Worm (Caenorhabditis elegans) whole organism, young adult: ENCODE measurements around the gene ipla-6.

Experiments used
- B0035.1 ChIP-seq: sonication (generic microtip); optimal IDR thresholded peaks from 2 replicates; lab custom pipeline; 2016; ENCODE audit warnings: missing genetic modification characterization, mild to moderate bottlenecking, missing compliant biosample characterization, missing genotype, missing genetic modification reagents
- B0261.1 ChIP-seq: sonication (generic microtip); optimal IDR thresholded peaks from 2 replicates; lab custom pipeline; 2016; ENCODE audit warnings: mild to moderate bottlenecking, missing genetic modification characterization, moderate library complexity, missing compliant biosample characterization
- C06A6.2 ChIP-seq: fragments of 200-800 bp; sonication (Bioruptor generic); conservative IDR thresholded peaks from 2 replicates; pipeline ENCODE4 v1.3.6; 2022; ENCODE audit warnings: missing genetic modification characterization, missing compliant biosample characterization
- F23B12.7 ChIP-seq: sonication (generic microtip); optimal IDR thresholded peaks from 2 replicates; lab custom pipeline; 2017; ENCODE audit warnings: missing genetic modification characterization, mild to moderate bottlenecking, missing compliant biosample characterization, antibody characterized with exemption, moderate library complexity; ENCODE audit not compliant: insufficient read depth
- F33H1.4 ChIP-seq: fragments of 200-800 bp; sonication (Bioruptor generic); IDR thresholded peaks from 2 replicates; pipeline ENCODE4 v1.3.6; 2022; ENCODE audit warnings: missing genetic modification reagents, missing genetic modification characterization, missing compliant biosample characterization
- F49E8.2 ChIP-seq: sonication (generic microtip); optimal IDR thresholded peaks from 3 replicates; lab custom pipeline; 2017; ENCODE audit warnings: missing genetic modification characterization, mild to moderate bottlenecking, missing compliant biosample characterization, antibody characterized with exemption, moderate library complexity; ENCODE audit not compliant: insufficient read depth
- F57A8.1 ChIP-seq: fragments of 200-800 bp; sonication (Bioruptor generic); optimal IDR thresholded peaks from 2 replicates; lab custom pipeline; 2018; ENCODE audit warnings: mild to moderate bottlenecking, missing genetic modification characterization, moderate library complexity, missing compliant biosample characterization
- K12H6.12 ChIP-seq: fragments of 200-800 bp; sonication (Bioruptor generic); optimal IDR thresholded peaks from 2 replicates; lab custom pipeline; 2018; ENCODE audit warnings: mild to moderate bottlenecking, missing genetic modification characterization, missing compliant biosample characterization
- T07F8.4 ChIP-seq: sonication (generic microtip); optimal IDR thresholded peaks from 2 replicates; lab custom pipeline; 2016; ENCODE audit warnings: mild to moderate bottlenecking, missing genetic modification characterization, moderate library complexity, missing compliant biosample characterization
- Y95B8A.8 ChIP-seq: fragments of 200-800 bp; sonication (Bioruptor generic); IDR thresholded peaks from 2 replicates; pipeline ENCODE4 v1.3.6; 2022; ENCODE audit warnings: missing genetic modification reagents, missing genetic modification characterization, missing compliant biosample characterization
- akir-1 ChIP-seq: fragments of 200-800 bp; sonication (Bioruptor generic); optimal IDR thresholded peaks from 2 replicates; lab custom pipeline; 2018; ENCODE audit warnings: mild to moderate bottlenecking, missing genetic modification characterization, moderate library complexity, missing compliant biosample characterization
- atf-7 ChIP-seq: sonication (generic microtip); optimal IDR thresholded peaks from 2 replicates; lab custom pipeline; 2017; ENCODE audit warnings: mild to moderate bottlenecking, missing genetic modification characterization, missing compliant biosample characterization
- attf-5 ChIP-seq: fragments of 200-800 bp; sonication (Bioruptor generic); optimal IDR thresholded peaks from 2 replicates; lab custom pipeline; 2018; ENCODE audit warnings: mild to moderate bottlenecking, missing genetic modification characterization, missing compliant biosample characterization
- bed-2 ChIP-seq: fragments of 200-800 bp; sonication (Bioruptor generic); IDR thresholded peaks from 2 replicates; pipeline ENCODE4 v1.3.6; 2022; ENCODE audit warnings: missing genetic modification reagents, missing genetic modification characterization, missing compliant biosample characterization
- cebp-1 ChIP-seq, 2 experiments: fragments of 200-800 bp in 1 of 2; sonication (Bioruptor generic) in 1 of 2; sonication (generic microtip) in 1 of 2; IDR thresholded peaks in 1 of 2; optimal IDR thresholded peaks in 1 of 2; 2 replicates each; pipeline versions ENCODE4 v1.3.6 to Lab custom; 2017 to 2022; ENCODE audit warnings: missing compliant biosample characterization in 2 of 2, missing genetic modification characterization in 2 of 2, mild to moderate bottlenecking in 1 of 2, missing genetic modification reagents in 1 of 2, moderate library complexity in 1 of 2
- ceh-100 ChIP-seq: fragments of 200-800 bp; sonication (Bioruptor generic); IDR thresholded peaks from 2 replicates; pipeline ENCODE4 v1.3.6; 2022; ENCODE audit warnings: missing genetic modification reagents, missing genetic modification characterization, missing compliant biosample characterization
- ceh-27 ChIP-seq: fragments of 200-800 bp; sonication (Bioruptor generic); optimal IDR thresholded peaks from 2 replicates; lab custom pipeline; 2018; ENCODE audit warnings: mild to moderate bottlenecking, missing genetic modification characterization, moderate library complexity, missing compliant biosample characterization
- chd-7 ChIP-seq: sonication (generic microtip); optimal IDR thresholded peaks from 2 replicates; lab custom pipeline; 2016; ENCODE audit warnings: mild to moderate bottlenecking, missing genetic modification characterization, moderate library complexity, missing compliant biosample characterization
- efl-1 ChIP-seq: fragments of 150-350 bp; optimal IDR thresholded peaks from 2 replicates; lab custom pipeline; 2014; ENCODE audit warnings: missing biosample characterization, missing genetic modification reagents, missing genetic modification characterization
- egrh-3 ChIP-seq: fragments of 200-800 bp; sonication (Bioruptor generic); IDR thresholded peaks from 2 replicates; pipeline ENCODE4 v1.3.6; 2022; ENCODE audit warnings: missing genetic modification reagents, missing genetic modification characterization, missing compliant biosample characterization
- ekl-4 ChIP-seq: fragments of 200-800 bp; sonication (Bioruptor generic); IDR thresholded peaks from 2 replicates; pipeline ENCODE4 v1.3.6; 2022; ENCODE audit warnings: missing genetic modification reagents, missing genetic modification characterization, missing compliant biosample characterization
- fkh-3 ChIP-seq: sonication (generic microtip); optimal IDR thresholded peaks from 2 replicates; lab custom pipeline; 2016; ENCODE audit warnings: mild to moderate bottlenecking, missing genetic modification characterization, missing compliant biosample characterization
- lag-1 ChIP-seq: fragments of 200-800 bp; sonication (Bioruptor generic); IDR thresholded peaks from 2 replicates; pipeline ENCODE4 v1.3.6; 2022; ENCODE audit warnings: missing genetic modification reagents, missing genetic modification characterization, missing compliant biosample characterization
- let-607 ChIP-seq, 2 experiments: fragments of 200-800 bp in 1 of 2; sonication (Bioruptor generic) in 1 of 2; sonication (generic microtip) in 1 of 2; optimal IDR thresholded peaks; 2 replicates each; lab custom pipeline; 2016 to 2018; ENCODE audit warnings: mild to moderate bottlenecking in 2 of 2, missing compliant biosample characterization in 2 of 2, missing genetic modification characterization in 2 of 2, moderate library complexity in 2 of 2, missing genotype in 1 of 2
- lin-26 ChIP-seq: fragments of 200-800 bp; sonication (Bioruptor generic); IDR thresholded peaks from 2 replicates; pipeline ENCODE4 v1.3.6; 2022; ENCODE audit warnings: missing genetic modification reagents, missing genetic modification characterization, missing compliant biosample characterization
- lin-35 ChIP-seq, 3 experiments: fragments of 150-350 bp in 2 of 3; sonication (generic microtip) in 1 of 3; optimal IDR thresholded peaks; 2 replicates each; lab custom pipeline; 2014 to 2018; ENCODE audit warnings: missing biosample characterization in 3 of 3, missing genetic modification characterization in 3 of 3, missing genetic modification reagents in 3 of 3
- lir-1 ChIP-seq: fragments of 200-800 bp; sonication (Bioruptor generic); conservative IDR thresholded peaks from 2 replicates; pipeline ENCODE4 v1.3.6; 2022; ENCODE audit warnings: missing genetic modification reagents, missing genetic modification characterization, missing compliant biosample characterization
- lsy-27 ChIP-seq: sonication (generic microtip); optimal IDR thresholded peaks from 2 replicates; lab custom pipeline; 2017; ENCODE audit warnings: missing genetic modification characterization, mild to moderate bottlenecking, missing compliant biosample characterization, antibody characterized with exemption, missing genotype, borderline replicate concordance; ENCODE audit not compliant: insufficient read depth
- madf-10 ChIP-seq: sonication (generic microtip); optimal IDR thresholded peaks from 2 replicates; lab custom pipeline; 2016; ENCODE audit warnings: mild to moderate bottlenecking, missing genetic modification characterization, missing compliant biosample characterization
- madf-3 ChIP-seq: fragments of 200-800 bp; sonication (Bioruptor generic); IDR thresholded peaks from 2 replicates; pipeline ENCODE4 v1.3.6; 2022; ENCODE audit warnings: missing genetic modification reagents, missing genetic modification characterization, missing compliant biosample characterization
- madf-8 ChIP-seq: fragments of 200-800 bp; sonication (Bioruptor generic); conservative IDR thresholded peaks from 2 replicates; pipeline ENCODE4 v1.3.6; 2022; ENCODE audit warnings: missing genetic modification reagents, missing genetic modification characterization, missing compliant biosample characterization
- mcd-1 ChIP-seq: fragments of 200-800 bp; sonication (Bioruptor generic); IDR thresholded peaks from 2 replicates; pipeline ENCODE4 v1.3.6; 2022; ENCODE audit warnings: missing genetic modification reagents, missing genetic modification characterization, missing compliant biosample characterization
- mxl-1 ChIP-seq: sonication (generic microtip); optimal IDR thresholded peaks from 2 replicates; lab custom pipeline; 2016; ENCODE audit warnings: missing genetic modification characterization, missing compliant biosample characterization
- nfya-2 ChIP-seq: fragments of 200-800 bp; sonication (Bioruptor generic); IDR thresholded peaks from 2 replicates; pipeline ENCODE4 v1.3.6; 2022; ENCODE audit warnings: missing genetic modification reagents, missing genetic modification characterization, missing compliant biosample characterization
- nhr-27 ChIP-seq: fragments of 200-800 bp; sonication (Bioruptor generic); optimal IDR thresholded peaks from 2 replicates; lab custom pipeline; 2018; ENCODE audit warnings: mild to moderate bottlenecking, missing genetic modification characterization, moderate library complexity, missing compliant biosample characterization
- sdz-38 ChIP-seq: sonication (generic microtip); optimal IDR thresholded peaks from 2 replicates; lab custom pipeline; 2016; ENCODE audit warnings: missing genotype, missing genetic modification characterization, missing compliant biosample characterization
- snpc-1.1 ChIP-seq: sonication (generic microtip); optimal IDR thresholded peaks from 2 replicates; lab custom pipeline; 2017; ENCODE audit warnings: missing genetic modification characterization, mild to moderate bottlenecking, missing compliant biosample characterization, antibody characterized with exemption, moderate library complexity, missing genotype, missing genetic modification reagents; ENCODE audit not compliant: insufficient read depth
- snpc-1.3 ChIP-seq: sonication (generic microtip); optimal IDR thresholded peaks from 2 replicates; lab custom pipeline; 2017; ENCODE audit warnings: missing genetic modification characterization, mild to moderate bottlenecking, missing compliant biosample characterization, antibody characterized with exemption, moderate library complexity, missing genotype, missing genetic modification reagents; ENCODE audit not compliant: insufficient read depth
- sptf-2 ChIP-seq: fragments of 200-800 bp; sonication (Bioruptor generic); optimal IDR thresholded peaks from 2 replicates; lab custom pipeline; 2018; ENCODE audit warnings: mild to moderate bottlenecking, missing genetic modification characterization, missing compliant biosample characterization
- unc-62 ChIP-seq: fragments of 150-350 bp; optimal IDR thresholded peaks from 2 replicates; lab custom pipeline; 2014; ENCODE audit warnings: missing biosample characterization, missing genetic modification reagents, missing genetic modification characterization
- xnd-1 ChIP-seq: sonication (generic microtip); optimal IDR thresholded peaks from 2 replicates; lab custom pipeline; 2016; ENCODE audit warnings: missing genotype, missing genetic modification reagents, missing genetic modification characterization, missing compliant biosample characterization
- zfh-2 ChIP-seq: fragments of 200-800 bp; sonication (Bioruptor generic); conservative IDR thresholded peaks from 2 replicates; pipeline ENCODE4 v1.3.6; 2022; ENCODE audit warnings: missing genetic modification reagents, missing genetic modification characterization, missing compliant biosample characterization
- ztf-18 ChIP-seq: sonication (generic microtip); optimal IDR thresholded peaks from 2 replicates; lab custom pipeline; 2016; ENCODE audit warnings: missing genotype, mild to moderate bottlenecking, missing genetic modification characterization, missing compliant biosample characterization
- ztf-22 ChIP-seq: fragments of 200-800 bp; sonication (Bioruptor generic); optimal IDR thresholded peaks from 2 replicates; lab custom pipeline; 2018; ENCODE audit warnings: mild to moderate bottlenecking, missing genetic modification characterization, moderate library complexity, missing compliant biosample characterization
- ztf-26 ChIP-seq: sonication (generic microtip); optimal IDR thresholded peaks from 2 replicates; lab custom pipeline; 2017; ENCODE audit warnings: missing genetic modification characterization, missing compliant biosample characterization
- ztf-28 ChIP-seq: fragments of 200-800 bp; sonication (Bioruptor generic); IDR thresholded peaks from 2 replicates; pipeline ENCODE4 v1.3.6; 2022; ENCODE audit warnings: missing genetic modification reagents, missing genetic modification characterization, missing compliant biosample characterization

The ipla-6 gene

ce11 chrIV:6323654-6324224, 13.7 kb upstream of the ipla-6 start, which contains the start of gene sqd-1 (continued):
- TF ChIP-seq B0035.1 (peak; percentile 30), ztf-18 (peak; percentile 48), cebp-1 (GFP tag; IDR thresholded peaks at IDR 0.05; lab: Robert Waterston, UW) (peak; percentile 73), cebp-1 (tag; optimal IDR thresholded peaks at IDR 0.05; lab: Kevin White, UChicago) (peak; percentile 90), B0261.1 (tag; lab: Kevin White, UChicago) (peak; percentile 16), attf-5 (GFP tag; lab: Kevin White, UChicago) (peak; percentile 88), snpc-1.1 (tag; lab: Kevin White, UChicago) (peak; percentile 52), ztf-22 (GFP tag; lab: Kevin White, UChicago) (peak; percentile 55), ceh-100 (peak; percentile 87), lin-35 (GFP tag; optimal IDR thresholded peaks at IDR 0.05; lab: Kevin White, UChicago) (peak in 2 of 3 experiments; percentile 67 to 89), F57A8.1 (GFP tag; lab: Kevin White, UChicago) (no peak), ztf-26 (tag; lab: Kevin White, UChicago) (peak; percentile 88), zfh-2 (GFP tag; lab: Robert Waterston, UW) (peak; percentile 90), sdz-38 (no peak), nhr-27 (tag; lab: Kevin White, UChicago) (peak; percentile 57), fkh-3 (no peak), madf-3 (GFP tag; lab: Robert Waterston, UW) (peak; percentile 91), Y95B8A.8 (GFP tag; lab: Robert Waterston, UW) (peak; percentile 92), lir-1 (GFP tag; lab: Robert Waterston, UW) (peak; percentile 91), egrh-3 (GFP tag; lab: Robert Waterston, UW) (peak; percentile 57; the same call in 1 of the 2 replicates), xnd-1 (tag; lab: Kevin White, UChicago) (peak; percentile 54), bed-2 (GFP tag; lab: Robert Waterston, UW) (0 out of 2 replicates have a peak, but pooled peaks have one; percentile 36), let-607 (tag; optimal IDR thresholded peaks at IDR 0.05; lab: Kevin White, UChicago) (peak; percentile 84 to 93), C06A6.2 (GFP tag; lab: Robert Waterston, UW) (peak; percentile 90), chd-7 (tag; lab: Kevin White, UChicago) (peak; percentile 90), nfya-2 (no peak), akir-1 (GFP tag; lab: Kevin White, UChicago) (no peak), T07F8.4 (tag; lab: Kevin White, UChicago) (no peak), lag-1 (GFP tag; lab: Robert Waterston, UW) (no peak), efl-1 (GFP tag; lab: Kevin White, UChicago) (peak; percentile 43), F49E8.2 (tag; lab: Kevin White, UChicago) (peak; percentile 78), F33H1.4 (GFP tag; lab: Robert Waterston, UW) (peak; percentile 100), unc-62 (GFP tag; lab: Kevin White, UChicago) (no peak), madf-10 (tag; lab: Kevin White, UChicago) (peak; percentile 84), lsy-27 (tag; lab: Kevin White, UChicago) (peak; percentile 2), snpc-1.3 (tag; lab: Kevin White, UChicago) (peak; percentile 64), mcd-1 (peak; percentile 94), ekl-4 (GFP tag; lab: Robert Waterston, UW) (peak; percentile 93), madf-8 (GFP tag; lab: Robert Waterston, UW) (peak; percentile 59), atf-7 (tag; lab: Kevin White, UChicago) (peak; percentile 78), ztf-28 (GFP tag; lab: Robert Waterston, UW) (peak; percentile 96), mxl-1 (tag; lab: Kevin White, UChicago) (no peak), sptf-2 (no peak), ceh-27 (GFP tag; lab: Kevin White, UChicago) (peak; percentile 96), K12H6.12 (peak; percentile 91), F23B12.7 (tag; lab: Kevin White, UChicago) (peak; percentile 93), lin-26 (peak; percentile 71; the same call in 1 of the 2 replicates)
